Worm (Caenorhabditis elegans): ENCODE measurements around the gene C18D11.10.

The C18D11.10 gene

DNA sequence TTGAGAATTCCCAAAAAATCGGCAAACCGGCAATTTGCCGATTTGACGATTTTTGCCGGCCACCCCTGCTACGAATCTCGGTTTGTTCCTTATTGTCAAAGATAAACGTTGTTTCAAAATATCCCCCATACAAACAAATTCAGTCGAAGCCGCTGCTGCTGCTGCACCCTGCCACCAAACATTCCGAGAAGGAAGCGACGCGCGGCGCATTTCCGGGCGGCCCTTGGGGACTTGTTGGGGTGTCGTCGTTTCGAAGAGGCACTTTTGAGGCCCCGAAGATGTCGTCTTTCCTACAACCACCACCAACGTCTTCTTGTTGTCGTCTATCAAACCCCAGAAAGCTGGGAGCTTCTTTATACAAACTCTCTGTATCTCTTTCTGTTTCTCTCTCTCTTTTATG, 13.1 kb upstream of the C18D11.10 start:
- TF ChIP-seq T26A5.8 (tag; optimal IDR thresholded peaks at IDR 0.05) (no peak), egrh-3 (GFP tag; IDR thresholded peaks at IDR 0.05) (peak; percentile 28; the same call in 1 of the 2 replicates), C17E4.6 (GFP tag; IDR thresholded peaks at IDR 0.05) (no peak), ceh-40 (GFP tag; IDR thresholded peaks at IDR 0.05) (no peak), zfh-2 (GFP tag; conservative IDR thresholded peaks at IDR 0.05) (peak; percentile 80)

DNA sequence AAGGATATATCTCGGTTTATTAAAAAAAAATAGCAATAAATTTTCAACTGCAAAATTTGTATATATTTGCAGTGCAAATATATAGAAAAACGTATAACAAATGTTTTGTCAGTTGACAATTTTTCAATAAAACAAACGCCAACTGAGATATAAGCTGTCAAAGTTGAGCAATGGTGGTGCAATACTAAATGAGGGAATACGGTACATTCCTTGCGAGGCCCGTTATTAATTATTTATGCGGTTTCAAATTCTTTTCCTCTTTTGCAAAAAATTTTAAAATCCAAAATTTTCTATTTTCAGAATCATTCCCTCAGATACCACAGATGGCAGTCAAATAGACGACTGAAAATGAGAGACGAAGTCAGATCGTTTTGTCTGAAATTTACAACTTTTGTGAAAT, 12.1 kb upstream of the C18D11.10 start, which contains the start of gene twk-39:
Gene twk-39 (plus strand): TSS at position 301 of the 400 bp plus-strand sequence.
- TF ChIP-seq lin-35 (GFP tag; optimal IDR thresholded peaks at IDR 0.05) (no peak), lsl-1 (GFP tag; optimal IDR thresholded peaks at IDR 0.05) (no peak), nhr-27 (tag; optimal IDR thresholded peaks at IDR 0.05) (no peak)

DNA sequence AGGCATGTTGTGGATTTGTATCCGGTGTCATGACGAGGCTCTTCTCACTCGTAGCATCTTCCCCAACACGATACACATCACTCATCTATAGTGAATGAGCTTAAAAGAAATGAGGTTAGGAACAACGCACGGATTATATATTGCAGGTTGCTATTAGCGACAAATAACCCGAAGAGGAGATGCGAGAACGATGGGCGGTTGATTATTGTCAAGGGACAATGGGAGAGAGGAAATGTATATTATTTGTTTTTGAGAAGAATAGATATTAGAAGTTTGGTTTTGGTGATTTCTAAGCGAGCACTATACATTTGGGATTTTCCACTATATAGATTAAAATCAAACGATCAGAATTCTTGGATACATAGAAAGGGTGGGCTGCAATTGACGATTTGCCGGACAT, 823 bp upstream of the C18D11.10 start, which contains the start of gene C18D11.7:
Gene C18D11.7 (minus strand): TSS at position 101 of the 400 bp plus-strand sequence.
- TF ChIP-seq rpc-1 (optimal IDR thresholded peaks at IDR 0.05) = no peak
- TF ChIP-seq rpc-1 (tag; optimal IDR thresholded peaks at IDR 0.05) = no peak

DNA sequence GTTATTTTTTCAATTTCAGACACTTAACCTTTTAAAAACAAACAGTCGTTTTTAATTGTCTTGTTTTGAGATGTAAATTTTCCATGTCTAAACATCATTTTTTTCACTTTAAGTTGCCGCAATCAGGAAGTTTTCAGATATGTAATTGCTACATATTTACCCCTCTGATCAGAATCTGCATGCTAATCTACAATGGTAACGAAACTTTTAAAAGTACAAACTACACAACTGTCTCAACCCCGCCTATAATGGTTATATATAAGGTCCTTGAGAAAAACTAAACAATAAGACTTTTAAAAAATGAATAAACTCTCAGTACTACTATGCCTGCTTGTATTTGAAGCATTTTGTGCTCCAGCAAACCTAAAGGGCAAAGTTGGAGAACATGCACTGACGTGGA, 1.3 kb downstream of the C18D11.10 start, which contains the start of gene C18D11.9:
Gene C18D11.9 (plus strand): TSS at position 301 of the 400 bp plus-strand sequence.
- TF ChIP-seq egl-18 (GFP tag; IDR thresholded peaks at IDR 0.05) (no peak), nhr-90 (tag; optimal IDR thresholded peaks at IDR 0.05) (no peak), akir-1 (GFP tag; optimal IDR thresholded peaks at IDR 0.05) (no peak), F55B11.4 (tag; optimal IDR thresholded peaks at IDR 0.05; ENCODE audit: borderline replicate concordance, insufficient read depth) (no peak), B0019.2 (GFP tag; conservative IDR thresholded peaks at IDR 0.05) (no peak), aptf-3 (GFP tag; IDR thresholded peaks at IDR 0.05) (no peak), ztf-22 (GFP tag; optimal IDR thresholded peaks at IDR 0.05) (no peak), nhr-27 (tag; optimal IDR thresholded peaks at IDR 0.05) (no peak), lir-1 (GFP tag; conservative IDR thresholded peaks at IDR 0.05) (no peak), hsf-1 (GFP tag; IDR thresholded peaks at IDR 0.05) (no peak), sea-2 (GFP tag; IDR thresholded peaks at IDR 0.05) (no peak)

DNA sequence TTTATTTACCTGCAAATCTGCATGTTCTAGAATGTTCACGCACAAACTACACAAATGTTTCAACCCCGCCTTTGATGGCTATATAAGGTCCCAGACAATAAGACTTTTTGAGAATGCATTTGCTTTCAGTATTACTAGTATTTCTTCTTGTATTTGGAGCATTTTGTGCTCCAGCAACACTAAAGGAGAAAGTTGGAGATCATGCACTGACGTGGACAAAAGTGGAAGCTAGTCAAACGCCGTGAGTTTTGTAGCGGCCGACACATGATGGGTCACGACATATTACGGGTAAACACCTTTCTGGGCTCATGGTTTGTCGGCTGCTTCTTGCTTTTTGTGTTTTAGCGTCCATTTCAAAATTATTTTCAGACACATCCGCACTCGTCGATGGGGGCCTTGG, 2.9 kb downstream of the C18D11.10 start, which contains the start of gene C18D11.6:
Gene C18D11.6 (plus strand): TSS at position 110 of the 400 bp plus-strand sequence.
- TF ChIP-seq atf-7 (tag; optimal IDR thresholded peaks at IDR 0.05) = no peak
- TF ChIP-seq ccch-3 (GFP tag; optimal IDR thresholded peaks at IDR 0.05) = no peak
- TF ChIP-seq Y53F4B.3 (GFP tag; IDR thresholded peaks at IDR 0.05) = no peak

DNA sequence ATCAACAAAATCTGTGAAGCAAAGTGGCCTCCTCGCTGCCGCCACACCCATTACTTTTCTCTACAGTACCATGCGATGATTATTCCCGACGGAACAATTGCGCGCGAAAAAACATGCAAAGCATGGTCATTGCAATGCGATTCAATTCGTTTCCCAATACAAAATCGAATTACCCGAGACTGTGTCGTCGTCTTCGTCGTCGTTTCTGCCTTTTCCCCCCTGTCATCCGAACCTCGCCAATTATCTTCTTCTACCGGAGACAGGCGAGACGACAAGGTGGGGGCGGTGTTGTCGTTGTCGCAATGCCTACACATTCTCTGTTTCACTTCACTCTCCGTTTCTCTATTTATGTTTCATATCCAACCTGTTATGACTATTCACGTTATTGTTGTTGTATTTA, 4.3 kb downstream of the C18D11.10 start:
- no peak for TF ChIP-seq F49E8.2 (tag; optimal IDR thresholded peaks at IDR 0.05; ENCODE audit: insufficient read depth)
- 0 out of 2 replicates have a peak, but pooled peaks have one; percentile 7 for TF ChIP-seq zfh-2 (GFP tag; conservative IDR thresholded peaks at IDR 0.05)
- no peak for TF ChIP-seq dpl-1 (GFP tag; optimal IDR thresholded peaks at IDR 0.05)
- TF ChIP-seq ccch-3 (GFP tag; optimal IDR thresholded peaks at IDR 0.05) = no peak
- TF ChIP-seq ztf-26 (tag; optimal IDR thresholded peaks at IDR 0.05) = no peak
- no peak for TF ChIP-seq nhr-120 (GFP tag; IDR thresholded peaks at IDR 0.05)

DNA sequence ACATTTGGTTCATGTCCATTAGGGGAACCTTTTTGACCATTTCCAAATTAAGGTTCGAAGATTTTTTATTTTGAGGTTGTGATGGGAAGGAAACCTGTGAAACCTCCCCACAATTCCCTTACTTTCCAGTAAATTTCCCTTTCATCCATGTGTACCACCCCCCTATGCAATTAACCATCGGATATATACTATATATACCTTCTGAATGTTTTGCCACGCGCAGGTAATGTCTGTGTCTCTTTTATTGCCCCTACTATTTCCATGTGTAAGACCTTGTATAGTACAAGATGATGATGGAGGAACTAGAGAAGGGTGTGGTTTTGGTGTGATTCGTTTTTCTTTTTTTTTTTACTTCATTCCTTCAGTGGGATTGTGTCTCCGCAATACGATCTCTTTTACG, 7.1 kb downstream of the C18D11.10 start:
- TF ChIP-seq lin-26 (GFP tag; IDR thresholded peaks at IDR 0.05) (no peak), attf-3 (GFP tag; conservative IDR thresholded peaks at IDR 0.05) (no peak), F37B4.10 (GFP tag; IDR thresholded peaks at IDR 0.05) (no peak), lin-40 (tag; optimal IDR thresholded peaks at IDR 0.05) (peak; percentile 7), Y95B8A.8 (GFP tag; IDR thresholded peaks at IDR 0.05) (no peak)
